Worm (Caenorhabditis elegans): ENCODE results near the gene chil-4.

- no peak for TF ChIP-seq him-1 (tag; optimal IDR thresholded peaks at IDR 0.05)
- TF ChIP-seq dao-5 (tag; optimal IDR thresholded peaks at IDR 0.05): no peak
These were observed 6.6 kb upstream of the chil-4 start, which contains the start of gene C08H9.18 for ce11 chrII:9862147-9862546.

Data from whole organism, L4/young adult.